Worm (Caenorhabditis elegans): ENCODE results near the gene C04C11.25.

C04C11.25 gene

DNA sequence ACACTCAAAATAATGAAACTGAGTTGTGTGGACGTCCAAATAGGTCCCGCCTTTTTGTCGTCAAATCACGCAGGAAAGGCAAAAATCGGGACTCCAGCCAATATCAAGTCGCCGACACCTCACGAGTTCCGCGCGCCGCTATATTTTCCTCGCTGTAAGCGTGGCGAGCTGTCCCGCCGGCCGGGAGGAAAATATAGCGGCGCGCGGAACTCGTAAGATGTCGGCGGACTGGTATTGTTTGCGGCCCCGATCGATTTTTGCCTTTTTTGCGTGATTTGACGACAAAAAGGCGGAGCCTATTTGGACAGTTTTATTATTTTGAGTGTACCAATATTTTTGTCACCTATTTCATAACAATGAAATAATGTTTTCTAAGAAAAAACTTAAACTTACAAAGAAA is 47.5 kb upstream of the C04C11.25 start:
- TF ChIP-seq nhr-10 (tag; optimal IDR thresholded peaks at IDR 0.05) (no peak), nhr-23 (tag; optimal IDR thresholded peaks at IDR 0.05) (no peak), ama-1 (optimal IDR thresholded peaks at IDR 0.05) (no peak), snpc-4 (tag; optimal IDR thresholded peaks at IDR 0.05) (peak; percentile 4), elt-3 (tag; optimal IDR thresholded peaks at IDR 0.05) (no peak), unc-39 (tag; optimal IDR thresholded peaks at IDR 0.05) (no peak), mab-5 (tag; optimal IDR thresholded peaks at IDR 0.05) (no peak)

ce11 chrX:14056527-14056926 is 41.3 kb upstream of the C04C11.25 start:
- TF ChIP-seq blmp-1 (tag; optimal IDR thresholded peaks at IDR 0.05; ENCODE audit: insufficient read depth) (no peak), nhr-237 (tag; optimal IDR thresholded peaks at IDR 0.05) (no peak), nhr-77 (tag; optimal IDR thresholded peaks at IDR 0.05) (no peak), mab-5 (tag; optimal IDR thresholded peaks at IDR 0.05) (peak; percentile 52), unc-55 (GFP tag; optimal IDR thresholded peaks at IDR 0.05) (no peak), peb-1 (tag; optimal IDR thresholded peaks at IDR 0.05) (no peak), lsy-2 (tag; optimal IDR thresholded peaks at IDR 0.05) (peak in 1 of 2 experiments; percentile 23), ZK546.5 (tag; optimal IDR thresholded peaks at IDR 0.05) (no peak), elt-3 (tag; optimal IDR thresholded peaks at IDR 0.05) (no peak), F13H6.1 (tag; optimal IDR thresholded peaks at IDR 0.05) (no peak), skn-1 (tag; optimal IDR thresholded peaks at IDR 0.05) (no peak), C34F6.9 (tag; optimal IDR thresholded peaks at IDR 0.05) (peak; percentile 14), ztf-4 (tag; optimal IDR thresholded peaks at IDR 0.05) (no peak), nhr-25 (tag; optimal IDR thresholded peaks at IDR 0.05) (no peak), dmd-4 (tag; optimal IDR thresholded peaks at IDR 0.05) (no peak), ztf-11 (tag; optimal IDR thresholded peaks at IDR 0.05) (no peak), nhr-129 (tag; optimal IDR thresholded peaks at IDR 0.05) (peak; percentile 15), snpc-4 (tag; optimal IDR thresholded peaks at IDR 0.05) (no peak), sma-9 (GFP tag; optimal IDR thresholded peaks at IDR 0.05) (peak; percentile 42), sma-9 (tag; optimal IDR thresholded peaks at IDR 0.05) (no peak)

DNA sequence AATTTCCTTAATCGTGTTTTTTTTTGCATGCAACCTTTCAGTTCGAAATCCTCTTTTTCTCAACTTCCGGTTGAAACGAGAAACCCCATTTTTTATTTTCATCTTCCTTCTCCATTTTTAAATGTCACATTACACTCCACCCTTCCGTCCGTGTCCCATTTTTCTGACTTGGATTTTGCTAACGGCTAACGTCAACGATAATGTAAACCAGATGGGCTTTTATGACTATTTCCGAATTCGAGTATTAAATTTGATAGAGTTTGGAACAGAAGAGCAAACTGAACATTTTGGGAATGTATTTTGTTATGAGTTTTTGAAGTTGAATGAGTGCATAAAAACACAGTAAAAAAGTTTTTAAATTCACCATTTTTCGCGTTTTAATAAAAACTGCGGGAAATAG is 40.4 kb upstream of the C04C11.25 start:
- TF ChIP-seq dmd-4 (tag; optimal IDR thresholded peaks at IDR 0.05) = no peak
- TF ChIP-seq ama-1 (optimal IDR thresholded peaks at IDR 0.05) = no peak
- no peak for TF ChIP-seq unc-55 (GFP tag; optimal IDR thresholded peaks at IDR 0.05)
- TF ChIP-seq blmp-1 (tag; optimal IDR thresholded peaks at IDR 0.05; ENCODE audit: insufficient read depth) = no peak
- no peak for TF ChIP-seq sma-9 (GFP tag; optimal IDR thresholded peaks at IDR 0.05)
- TF ChIP-seq sma-9 (tag; optimal IDR thresholded peaks at IDR 0.05) = no peak
- no peak for TF ChIP-seq ztf-4 (tag; optimal IDR thresholded peaks at IDR 0.05)
- TF ChIP-seq C34F6.9 (tag; optimal IDR thresholded peaks at IDR 0.05) = no peak
- TF ChIP-seq elt-1 (tag; optimal IDR thresholded peaks at IDR 0.05) = no peak
- no peak for TF ChIP-seq egl-27 (tag; optimal IDR thresholded peaks at IDR 0.05)
- no peak for TF ChIP-seq crh-2 (tag; optimal IDR thresholded peaks at IDR 0.05)
- TF ChIP-seq nhr-129 (tag; optimal IDR thresholded peaks at IDR 0.05) = no peak
- TF ChIP-seq nhr-237 (tag; optimal IDR thresholded peaks at IDR 0.05) = no peak

DNA sequence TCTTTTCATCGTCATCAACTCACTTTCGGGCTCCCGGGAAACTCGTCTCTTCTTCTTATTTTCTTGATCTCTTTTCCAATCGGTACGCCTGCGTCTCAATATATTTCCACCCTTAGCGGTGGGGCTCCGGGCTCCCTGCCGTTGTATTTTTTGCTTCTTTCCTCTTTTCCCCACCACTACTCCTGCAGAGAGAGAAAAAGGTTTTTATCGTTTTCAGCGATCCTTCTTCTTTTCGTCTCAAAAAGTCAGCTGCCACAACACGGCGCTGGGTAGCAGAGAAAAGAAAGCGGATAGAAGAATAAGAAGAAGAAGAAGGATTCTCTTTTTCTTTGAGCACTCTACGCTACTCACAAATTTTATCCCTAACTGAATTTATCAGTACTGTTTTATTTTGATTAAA is 39.5 kb upstream of the C04C11.25 start:
- TF ChIP-seq elt-1 (tag; optimal IDR thresholded peaks at IDR 0.05) (no peak), nhr-129 (tag; optimal IDR thresholded peaks at IDR 0.05) (peak; percentile 46), blmp-1 (tag; optimal IDR thresholded peaks at IDR 0.05; ENCODE audit: insufficient read depth) (no peak), lin-39 (tag; optimal IDR thresholded peaks at IDR 0.05) (no peak), F13H6.1 (tag; optimal IDR thresholded peaks at IDR 0.05) (peak; percentile 67), ceh-82 (tag; optimal IDR thresholded peaks at IDR 0.05) (no peak), lsy-2 (tag; optimal IDR thresholded peaks at IDR 0.05) (no peak), nhr-77 (tag; optimal IDR thresholded peaks at IDR 0.05) (no peak)

- TF ChIP-seq nhr-129 (tag; optimal IDR thresholded peaks at IDR 0.05) = no peak
- no peak for TF ChIP-seq nhr-12 (tag; optimal IDR thresholded peaks at IDR 0.05)
- TF ChIP-seq zag-1 (tag; optimal IDR thresholded peaks at IDR 0.05) = no peak
- TF ChIP-seq unc-62 (GFP tag; optimal IDR thresholded peaks at IDR 0.05) = no peak
- no peak for TF ChIP-seq sma-3 (GFP tag; optimal IDR thresholded peaks at IDR 0.05)
- no peak for TF ChIP-seq elt-1 (tag; optimal IDR thresholded peaks at IDR 0.05)
- TF ChIP-seq ceh-16 (tag; optimal IDR thresholded peaks at IDR 0.05) = no peak
- TF ChIP-seq blmp-1 (tag; optimal IDR thresholded peaks at IDR 0.05; ENCODE audit: insufficient read depth) = no peak
- TF ChIP-seq ceh-82 (tag; optimal IDR thresholded peaks at IDR 0.05) = no peak
- TF ChIP-seq Y55F3AM.14 (GFP tag; optimal IDR thresholded peaks at IDR 0.05) = no peak
- TF ChIP-seq mbf-1 (tag; optimal IDR thresholded peaks at IDR 0.05) = no peak
- no peak for TF ChIP-seq ztf-11 (tag; optimal IDR thresholded peaks at IDR 0.05)
These were observed 38.5 kb upstream of the C04C11.25 start for ce11 chrX:14053754-14054153.

Data from whole organism, L2 larva.